Worm (Caenorhabditis elegans): Measurements from ENCODE around the gene hch-1.

DNA sequence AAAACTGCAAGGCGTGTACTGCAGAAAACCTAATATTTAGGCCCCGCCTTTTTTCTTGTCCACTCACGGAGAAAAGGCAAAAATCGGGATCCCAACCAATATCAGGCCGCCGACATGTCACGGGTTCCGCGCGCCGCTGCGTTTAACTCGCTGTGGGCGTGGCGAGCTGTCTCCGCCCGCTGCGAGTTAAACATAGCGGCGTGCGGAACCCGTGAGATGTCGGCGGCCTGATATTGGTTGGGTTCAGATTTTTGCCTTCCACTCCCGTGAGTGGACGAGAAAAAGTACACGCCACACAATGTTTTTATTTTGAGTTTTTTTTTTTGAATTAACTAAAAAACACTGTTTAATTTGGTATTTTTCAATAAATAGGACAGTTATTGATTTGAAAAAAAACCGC, 15.7 kb upstream of the hch-1 start:
- TF ChIP-seq zag-1 (tag; optimal IDR thresholded peaks at IDR 0.05) (no peak), snpc-4 (tag; optimal IDR thresholded peaks at IDR 0.05) (peak; percentile 5), nhr-21 (tag; optimal IDR thresholded peaks at IDR 0.05) (no peak)
